Fruit fly (Drosophila melanogaster) S2 (cell line): ENCODE results near the gene CG3982.

ENCODE experiments used
- CG8478 ChIP-seq: fragments of >200 bp; optimal IDR thresholded peaks from 2 replicates; lab custom pipeline; 2018
- CTCF ChIP-seq, 2 experiments: fragments of >200 bp; optimal IDR thresholded peaks; 2 replicates each; lab custom pipeline; 2018

- TF ChIP-seq CTCF (optimal IDR thresholded peaks at IDR 0.05; lab: Kevin White, UChicago), result no peak
- TF ChIP-seq CG8478 (lab: Kevin White, UChicago), result no peak
These were observed 18.1 kb upstream of the CG3982 start, which contains the start of gene CG42526 for dm6 chr3L:9435315-9435714.
